Comparison of ENCODE assay signal across 3 fruit fly cellular contexts in genomic region chr2L:735772-736171, dm6.
TF ChIP-seq lines count a peak whose summit lies in the region.

No protein-coding gene starts in this region.

- TF ChIP-seq CTCF in whole organism, embryonic (GFP tag; optimal IDR thresholded peaks at IDR 0.05; lab: Kevin White, UChicago): no peak

TF ChIP-seq in whole organism, embryonic, 481 proteins besides CTCF, POLR2A, EP300 and RAD21:
- TF ChIP-seq CG8359 (GFP tag; optimal IDR thresholded peaks at IDR 0.05; lab: Kevin White, UChicago; ENCODE audit: borderline replicate concordance): no peak
- no peak for TF ChIP-seq pan (optimal IDR thresholded peaks at IDR 0.05; lab: Kevin White, UChicago)
- peak in 1 of 2 experiments; percentile 30 for TF ChIP-seq pan (GFP tag; optimal IDR thresholded peaks at IDR 0.05 in 1 of 2, IDR thresholded peaks at IDR 0.05 in 1 of 2)
- TF ChIP-seq crol (GFP tag; IDR thresholded peaks at IDR 0.05; lab: Robert Waterston, UW): peak; percentile 77
- TF ChIP-seq CG2875 (GFP tag; optimal IDR thresholded peaks at IDR 0.05; lab: Kevin White, UChicago): no peak
- 0 out of 4 replicates have a peak, but pooled peaks have one; percentile 19 for TF ChIP-seq chinmo (GFP tag; IDR thresholded peaks at IDR 0.05; lab: Robert Waterston, UW; ENCODE audit: partially characterized antibody)
- peak; percentile 57 for TF ChIP-seq Hr39 (optimal IDR thresholded peaks at IDR 0.05; lab: Kevin White, UChicago)
- no peak for TF ChIP-seq slp2 (GFP tag; optimal IDR thresholded peaks at IDR 0.05; lab: Kevin White, UChicago)
- peak in 1 of 2 experiments; percentile 7 for TF ChIP-seq Hr78 (GFP tag; optimal IDR thresholded peaks at IDR 0.05; lab: Kevin White, UChicago)
- no peak for TF ChIP-seq crc (GFP tag; optimal IDR thresholded peaks at IDR 0.05; lab: Kevin White, UChicago)
- TF ChIP-seq vvl (GFP tag; IDR thresholded peaks at IDR 0.05; lab: Robert Waterston, UW): 0 out of 2 replicates have a peak, but pooled peaks have one; percentile 15
- 0 out of 3 replicates have a peak, but pooled peaks have one; percentile 25 for TF ChIP-seq H15 (GFP tag; IDR thresholded peaks at IDR 0.05; lab: Robert Waterston, UW)
- TF ChIP-seq sens (GFP tag; lab: Kevin White, UChicago): no peak
- 0 out of 2 replicates have a peak, but pooled peaks have one; percentile 25 for TF ChIP-seq Drgx (GFP tag; IDR thresholded peaks at IDR 0.05; lab: Robert Waterston, UW)

TF ChIP-seq in whole organism, prepupa, 60 proteins besides CTCF, POLR2A, EP300 and RAD21:
- TF ChIP-seq Eip78C (GFP tag; lab: Kevin White, UChicago) (peak; percentile 48), CG10631 (GFP tag; optimal IDR thresholded peaks at IDR 0.05; lab: Kevin White, UChicago) (peak; percentile 5), CG15336 (GFP tag; IDR thresholded peaks at IDR 0.05; lab: Robert Waterston, UW) (0 out of 2 replicates have a peak, but pooled peaks have one; percentile 20), eg (GFP tag; IDR thresholded peaks at IDR 0.05; lab: Robert Waterston, UW) (peak; percentile 57; the same call in 1 of the 3 replicates), esn (GFP tag; optimal IDR thresholded peaks at IDR 0.05; lab: Kevin White, UChicago) (no peak), Eip75B (GFP tag; optimal IDR thresholded peaks at IDR 0.05; lab: Kevin White, UChicago) (no peak), fd59A (GFP tag; optimal IDR thresholded peaks at IDR 0.05; lab: Kevin White, UChicago) (no peak), Ets96B (tag; optimal IDR thresholded peaks at IDR 0.05; lab: Kevin White, UChicago) (no peak), CG11762 (GFP tag; optimal IDR thresholded peaks at IDR 0.05; lab: Kevin White, UChicago; ENCODE audit: insufficient read depth) (no peak), CG6163 (GFP tag; IDR thresholded peaks at IDR 0.05; lab: Robert Waterston, UW) (0 out of 3 replicates have a peak, but pooled peaks have one; percentile 26), Hr38 (GFP tag; optimal IDR thresholded peaks at IDR 0.05; lab: Kevin White, UChicago) (no peak), CG6276 (GFP tag; optimal IDR thresholded peaks at IDR 0.05; lab: Kevin White, UChicago) (no peak)

TF ChIP-seq in whole organism, pupa, 21 proteins besides CTCF, POLR2A, EP300 and RAD21:
- TF ChIP-seq CG32121 (GFP tag; IDR thresholded peaks at IDR 0.05; lab: Robert Waterston, UW) (0 out of 2 replicates have a peak, but pooled peaks have one; percentile 28), Pif1B (GFP tag; optimal IDR thresholded peaks at IDR 0.05; lab: Kevin White, UChicago) (no peak), CG4496 (GFP tag; IDR thresholded peaks at IDR 0.05; lab: Robert Waterston, UW) (peak; percentile 52; the same call in 2 of the 3 replicates), Ets98B (GFP tag; IDR thresholded peaks at IDR 0.05; lab: Robert Waterston, UW) (0 out of 2 replicates have a peak, but pooled peaks have one; percentile 23)

Comparison
In these comparisons a context has a peak if more than half of its experiments do, and no peak if none do; other contexts are left out.
1. Of the 7 proteins assayed by ChIP-seq in both whole organism, embryonic and whole organism, prepupa: peak only in whole organism, embryonic: Hr39; only in whole organism, prepupa: none; in both: none; in neither: 6.